Worm (Caenorhabditis elegans) whole organism, early embryonic: ENCODE measurements around the gene dhs-8.

ENCODE experiments used
- ama-1 ChIP-seq: fragments of 150-350 bp; optimal IDR thresholded peaks from 2 replicates; lab custom pipeline; 2014
- ceh-13 ChIP-seq: fragments of 200-800 bp; sonication (Bioruptor generic); optimal IDR thresholded peaks from 2 replicates; lab custom pipeline; 2018; ENCODE audit warnings: mild to moderate bottlenecking, missing genetic modification characterization, missing compliant biosample characterization
- ceh-36 ChIP-seq: sonication (generic microtip); optimal IDR thresholded peaks from 2 replicates; lab custom pipeline; 2016; ENCODE audit warnings: missing genetic modification characterization, inconsistent platforms, missing compliant biosample characterization
- flt-1 ChIP-seq: fragments of 200-800 bp; sonication (Bioruptor generic); IDR thresholded peaks from 2 replicates; pipeline ENCODE4 v1.3.6; 2022; ENCODE audit warnings: missing genetic modification characterization, missing compliant biosample characterization
- tra-4 ChIP-seq: sonication (generic microtip); optimal IDR thresholded peaks from 2 replicates; lab custom pipeline; 2017; ENCODE audit warnings: missing genetic modification characterization, missing compliant biosample characterization

ce11 chrII:14527104-14527503 is 29.3 kb downstream of the dhs-8 start:
- no peak for TF ChIP-seq ceh-36 (tag; lab: Kevin White, UChicago)
- no peak for TF ChIP-seq tra-4
- TF ChIP-seq flt-1 (GFP tag; lab: Robert Waterston, UW) = no peak
- no peak for TF ChIP-seq ceh-13 (GFP tag; lab: Kevin White, UChicago)
- TF ChIP-seq ama-1 (lab: Kevin White, UChicago) = no peak
